Worm (Caenorhabditis elegans) whole organism, L1 larva: ENCODE measurements around the gene gpa-7.
A peak's percentile ranks its signal among the peaks of the same experiment; 100 is the strongest.

Source experiments
- C04F5.9 ChIP-seq: sonication (generic microtip); optimal IDR thresholded peaks from 2 replicates; lab custom pipeline; 2016; ENCODE audit warnings: missing genetic modification characterization, missing compliant biosample characterization
- C16A3.4 ChIP-seq: fragments of 150-350 bp; optimal IDR thresholded peaks from 2 replicates; lab custom pipeline; 2014; ENCODE audit warnings: missing biosample characterization, missing genetic modification characterization
- C34B4.2 ChIP-seq: sonication (generic microtip); optimal IDR thresholded peaks from 2 replicates; lab custom pipeline; 2017; ENCODE audit warnings: mild to moderate bottlenecking, missing genetic modification characterization, missing compliant biosample characterization
- aha-1 ChIP-seq: fragments of 150-350 bp; optimal IDR thresholded peaks from 2 replicates; lab custom pipeline; 2014; ENCODE audit warnings: missing biosample characterization, missing genetic modification characterization
- alr-1 ChIP-seq: fragments of 200-800 bp; sonication (Bioruptor generic); optimal IDR thresholded peaks from 2 replicates; lab custom pipeline; 2018; ENCODE audit warnings: borderline replicate concordance, mild to moderate bottlenecking, missing genetic modification characterization, missing compliant biosample characterization
- blmp-1 ChIP-seq: fragments of 150-350 bp; optimal IDR thresholded peaks from 2 replicates; lab custom pipeline; 2014; ENCODE audit warnings: missing biosample characterization, missing genetic modification characterization
- ceh-63 ChIP-seq: fragments of 200-800 bp; sonication (Bioruptor generic); optimal IDR thresholded peaks from 2 replicates; lab custom pipeline; 2018; ENCODE audit warnings: mild to moderate bottlenecking, missing genetic modification characterization, missing compliant biosample characterization
- ceh-90 ChIP-seq: sonication (generic microtip); optimal IDR thresholded peaks from 2 replicates; lab custom pipeline; 2016; ENCODE audit warnings: missing genetic modification characterization, missing compliant biosample characterization
- ces-1 ChIP-seq: fragments of 150-350 bp; optimal IDR thresholded peaks from 2 replicates; lab custom pipeline; 2014; ENCODE audit warnings: missing biosample characterization, missing genetic modification reagents, missing genetic modification characterization
- dpl-1 ChIP-seq, 3 experiments: fragments of 150-350 bp in 2 of 3; sonication (generic microtip) in 1 of 3; optimal IDR thresholded peaks; 2 replicates each; lab custom pipeline; 2014 to 2017; ENCODE audit warnings: missing biosample characterization in 3 of 3, missing genetic modification characterization in 3 of 3, missing genetic modification reagents in 3 of 3
- efl-1 ChIP-seq, 4 experiments: fragments of 150-350 bp; optimal IDR thresholded peaks in 3 of 4; peaks in 1 of 4; 1 replicate in 1 of 4; 2 replicates in 3 of 4; lab custom pipeline; 2014; ENCODE audit warnings: missing biosample characterization in 2 of 4, missing genetic modification characterization in 2 of 4, missing genetic modification reagents in 2 of 4
- egl-13 ChIP-seq: sonication (generic microtip); optimal IDR thresholded peaks from 2 replicates; lab custom pipeline; 2016; ENCODE audit warnings: missing genotype, missing genetic modification reagents, missing genetic modification characterization, missing compliant biosample characterization
- ets-5 ChIP-seq: fragments of 200-800 bp; sonication (Bioruptor generic); IDR thresholded peaks from 2 replicates; pipeline ENCODE4 v1.3.6; 2022; ENCODE audit warnings: missing genetic modification characterization, missing compliant biosample characterization
- fkh-10 ChIP-seq: sonication (generic microtip); optimal IDR thresholded peaks from 2 replicates; lab custom pipeline; 2017; ENCODE audit warnings: missing biosample characterization, missing genetic modification reagents, missing genetic modification characterization
- fkh-8 ChIP-seq: sonication (generic microtip); optimal IDR thresholded peaks from 2 replicates; lab custom pipeline; 2016; ENCODE audit warnings: mild to moderate bottlenecking, missing genetic modification characterization, missing compliant biosample characterization
- hlh-17 ChIP-seq: fragments of 200-800 bp; sonication (Bioruptor generic); optimal IDR thresholded peaks from 2 replicates; lab custom pipeline; 2018; ENCODE audit warnings: missing genetic modification characterization, mild to moderate bottlenecking, missing compliant biosample characterization, moderate library complexity, borderline replicate concordance
- irx-1 ChIP-seq: sonication (generic microtip); optimal IDR thresholded peaks from 2 replicates; lab custom pipeline; 2016; ENCODE audit warnings: missing genetic modification characterization, missing compliant biosample characterization
- isw-1 ChIP-seq: fragments of 200-800 bp; sonication (Bioruptor generic); IDR thresholded peaks from 2 replicates; pipeline ENCODE4 v1.3.6; 2022; ENCODE audit warnings: missing genetic modification characterization, missing compliant biosample characterization
- jun-1 ChIP-seq: fragments of 150-350 bp; optimal IDR thresholded peaks from 2 replicates; lab custom pipeline; 2014; ENCODE audit warnings: missing biosample characterization, missing genetic modification reagents, missing genetic modification characterization
- lir-3 ChIP-seq: sonication (generic microtip); optimal IDR thresholded peaks from 2 replicates; lab custom pipeline; 2016; ENCODE audit warnings: mild to moderate bottlenecking, missing genetic modification characterization, moderate library complexity, missing compliant biosample characterization; ENCODE audit not compliant: poor library complexity
- lsy-2 ChIP-seq, 2 experiments: fragments of 150-350 bp; optimal IDR thresholded peaks; 2 replicates each; lab custom pipeline; 2014; ENCODE audit warnings: missing biosample characterization in 2 of 2, missing genetic modification characterization in 2 of 2
- nhr-11 ChIP-seq: fragments of 150-350 bp; optimal IDR thresholded peaks from 2 replicates; lab custom pipeline; 2014; ENCODE audit warnings: missing biosample characterization, missing genetic modification characterization
- nhr-20 ChIP-seq: sonication (generic microtip); optimal IDR thresholded peaks from 2 replicates; lab custom pipeline; 2016; ENCODE audit warnings: mild to moderate bottlenecking, missing genetic modification characterization, missing compliant biosample characterization
- nhr-28 ChIP-seq: fragments of 150-350 bp; optimal IDR thresholded peaks from 2 replicates; lab custom pipeline; 2014; ENCODE audit warnings: missing biosample characterization, missing genetic modification characterization
- nhr-47 ChIP-seq: sonication (generic microtip); optimal IDR thresholded peaks from 2 replicates; lab custom pipeline; 2016; ENCODE audit warnings: mild to moderate bottlenecking, missing genetic modification characterization, moderate library complexity, missing compliant biosample characterization
- nhr-71 ChIP-seq: sonication (generic microtip); optimal IDR thresholded peaks from 2 replicates; lab custom pipeline; 2016; ENCODE audit warnings: mild to moderate bottlenecking, missing genetic modification characterization, moderate library complexity, missing compliant biosample characterization
- nhr-76 ChIP-seq: sonication (generic microtip); optimal IDR thresholded peaks from 2 replicates; lab custom pipeline; 2017; ENCODE audit warnings: missing biosample characterization, missing genetic modification characterization
- nhr-77 ChIP-seq: fragments of 150-350 bp; optimal IDR thresholded peaks from 2 replicates; lab custom pipeline; 2014; ENCODE audit warnings: missing biosample characterization, missing genetic modification characterization
- nhr-84 ChIP-seq: sonication (generic microtip); optimal IDR thresholded peaks from 2 replicates; lab custom pipeline; 2017; ENCODE audit warnings: missing biosample characterization, missing genetic modification characterization
- nhr-85 ChIP-seq: sonication (generic microtip); peaks from one replicate; lab custom pipeline; 2016; ENCODE audit warnings: missing genetic modification characterization, inconsistent platforms, missing compliant biosample characterization
- pax-3 ChIP-seq: fragments of 200-800 bp; sonication (Bioruptor generic); optimal IDR thresholded peaks from 2 replicates; lab custom pipeline; 2018; ENCODE audit warnings: mild to moderate bottlenecking, missing genetic modification characterization, moderate library complexity, missing compliant biosample characterization
- pqm-1 ChIP-seq: sonication (generic microtip); optimal IDR thresholded peaks from 3 replicates; lab custom pipeline; 2017; ENCODE audit warnings: missing biosample characterization, missing genetic modification characterization
- snpc-4 ChIP-seq: fragments of 150-350 bp; optimal IDR thresholded peaks from 2 replicates; lab custom pipeline; 2014; ENCODE audit warnings: missing biosample characterization, missing genetic modification characterization
- snu-23 ChIP-seq: sonication (generic microtip); optimal IDR thresholded peaks from 2 replicates; lab custom pipeline; 2016; ENCODE audit warnings: missing genetic modification characterization, missing compliant biosample characterization
- sox-4 ChIP-seq: sonication (generic microtip); optimal IDR thresholded peaks from 2 replicates; lab custom pipeline; 2016; ENCODE audit warnings: missing genetic modification characterization, missing compliant biosample characterization
- tlp-1 ChIP-seq: fragments of 150-350 bp; optimal IDR thresholded peaks from 2 replicates; lab custom pipeline; 2014; ENCODE audit warnings: missing biosample characterization, missing genetic modification characterization
- unc-130 ChIP-seq: fragments of 150-350 bp; optimal IDR thresholded peaks from 2 replicates; lab custom pipeline; 2017; ENCODE audit warnings: missing biosample characterization, missing genetic modification characterization, inconsistent platforms
- unc-30 ChIP-seq: sonication (generic microtip); optimal IDR thresholded peaks from 2 replicates; lab custom pipeline; 2017; ENCODE audit warnings: missing biosample characterization, missing genetic modification characterization
- unc-62 ChIP-seq: fragments of 150-350 bp; optimal IDR thresholded peaks from 2 replicates; lab custom pipeline; 2014; ENCODE audit warnings: missing biosample characterization, missing genetic modification reagents, missing genetic modification characterization
- unc-98 ChIP-seq: fragments of 200-800 bp; sonication (Bioruptor generic); IDR thresholded peaks from 2 replicates; pipeline ENCODE4 v1.3.6; 2022; ENCODE audit warnings: missing genetic modification characterization, missing compliant biosample characterization
- vab-15 ChIP-seq: sonication (generic microtip); optimal IDR thresholded peaks from 2 replicates; lab custom pipeline; 2017; ENCODE audit warnings: missing genotype, mild to moderate bottlenecking, missing genetic modification characterization, missing compliant biosample characterization
- xbp-1 ChIP-seq: sonication (generic microtip); optimal IDR thresholded peaks from 2 replicates; lab custom pipeline; 2016; ENCODE audit warnings: missing genetic modification characterization, missing compliant biosample characterization

Gene gpa-7

ce11 chrIV:10403193-10404058, at the start of gene gpa-7 (continued):
- TF ChIP-seq tlp-1 (tag; lab: Kevin White, UChicago) (no peak), unc-30 (tag; lab: Kevin White, UChicago) (no peak), nhr-47 (peak; percentile 81), dpl-1 (GFP tag; optimal IDR thresholded peaks at IDR 0.05; lab: Kevin White, UChicago) (peak in 2 of 3 experiments; percentile 18 to 25), snpc-4 (no peak), pax-3 (tag; lab: Kevin White, UChicago) (peak; percentile 71), snu-23 (GFP tag; lab: Kevin White, UChicago) (peak; percentile 73), isw-1 (GFP tag; lab: Robert Waterston, UW) (peak; percentile 61), hlh-17 (no peak), nhr-84 (tag; lab: Kevin White, UChicago) (no peak), unc-62 (GFP tag; lab: Kevin White, UChicago) (no peak), nhr-85 (no peak), ces-1 (no peak), jun-1 (tag; lab: Kevin White, UChicago) (peak; percentile 49), unc-130 (tag; lab: Kevin White, UChicago) (no peak), pqm-1 (tag; lab: Kevin White, UChicago) (no peak), unc-98 (GFP tag; lab: Robert Waterston, UW) (no peak), xbp-1 (tag; lab: Kevin White, UChicago) (peak; percentile 46), nhr-11 (tag; lab: Kevin White, UChicago) (no peak), fkh-8 (peak; percentile 88), ceh-63 (no peak), C34B4.2 (no peak), blmp-1 (tag; lab: Kevin White, UChicago) (peak; percentile 89), alr-1 (tag; lab: Kevin White, UChicago) (no peak), lsy-2 (tag; optimal IDR thresholded peaks at IDR 0.05; lab: Kevin White, UChicago) (peak; percentile 46 to 73), efl-1 (optimal IDR thresholded peaks at IDR 0.05; lab: Kevin White, UChicago) (peak; percentile 49 to 73), efl-1 (GFP tag; optimal IDR thresholded peaks at IDR 0.05 in 1 of 2; lab: Kevin White, UChicago) (peak; percentile 4 to 10), ceh-90 (no peak), nhr-77 (tag; lab: Kevin White, UChicago) (peak; percentile 50), fkh-10 (GFP tag; lab: Kevin White, UChicago) (peak; percentile 93), irx-1 (peak; percentile 28), lir-3 (tag; lab: Kevin White, UChicago) (no peak), C04F5.9 (tag; lab: Kevin White, UChicago) (no peak), nhr-20 (tag; lab: Kevin White, UChicago) (peak; percentile 57)

- TF ChIP-seq vab-15 (tag; lab: Kevin White, UChicago) (no peak), nhr-28 (tag; lab: Kevin White, UChicago) (no peak), snu-23 (GFP tag; lab: Kevin White, UChicago) (no peak), egl-13 (tag; lab: Kevin White, UChicago) (no peak), sox-4 (tag; lab: Kevin White, UChicago) (no peak), C34B4.2 (no peak), nhr-76 (no peak), nhr-71 (tag; lab: Kevin White, UChicago) (no peak), ets-5 (GFP tag; lab: Robert Waterston, UW) (no peak), aha-1 (tag; lab: Kevin White, UChicago) (no peak), C16A3.4 (tag; lab: Kevin White, UChicago) (no peak)
Observed at ce11 chrIV:10357072-10357471, 46.7 kb upstream of the gpa-7 start, which contains the start of gene R11A8.1. Gene R11A8.1 (minus strand): TSS chrIV:10357172.
